Worm (Caenorhabditis elegans) whole organism, young adult: ENCODE measurements around the gene F57C2.4.
A peak's percentile ranks its signal among the peaks of the same experiment; 100 is the strongest.

Source experiments
- B0035.1 ChIP-seq: sonication (generic microtip); optimal IDR thresholded peaks from 2 replicates; lab custom pipeline; 2016; ENCODE audit warnings: missing genetic modification characterization, mild to moderate bottlenecking, missing compliant biosample characterization, missing genotype, missing genetic modification reagents
- B0261.1 ChIP-seq: sonication (generic microtip); optimal IDR thresholded peaks from 2 replicates; lab custom pipeline; 2016; ENCODE audit warnings: mild to moderate bottlenecking, missing genetic modification characterization, moderate library complexity, missing compliant biosample characterization
- C06A6.2 ChIP-seq: fragments of 200-800 bp; sonication (Bioruptor generic); conservative IDR thresholded peaks from 2 replicates; pipeline ENCODE4 v1.3.6; 2022; ENCODE audit warnings: missing genetic modification characterization, missing compliant biosample characterization
- C17E4.6 ChIP-seq: fragments of 200-800 bp; sonication (Bioruptor generic); IDR thresholded peaks from 2 replicates; pipeline ENCODE4 v1.3.6; 2022; ENCODE audit warnings: missing genetic modification reagents, missing genetic modification characterization, missing compliant biosample characterization
- F10E7.11 ChIP-seq: sonication (generic microtip); optimal IDR thresholded peaks from 2 replicates; lab custom pipeline; 2017; ENCODE audit warnings: mild to moderate bottlenecking, missing genetic modification characterization, moderate library complexity, missing compliant biosample characterization
- F22D6.2 ChIP-seq: sonication (generic microtip); optimal IDR thresholded peaks from 2 replicates; lab custom pipeline; 2016; ENCODE audit warnings: mild to moderate bottlenecking, missing genetic modification characterization, missing compliant biosample characterization
- F33H1.4 ChIP-seq: fragments of 200-800 bp; sonication (Bioruptor generic); IDR thresholded peaks from 2 replicates; pipeline ENCODE4 v1.3.6; 2022; ENCODE audit warnings: missing genetic modification reagents, missing genetic modification characterization, missing compliant biosample characterization
- F55B11.4 ChIP-seq: sonication (generic microtip); optimal IDR thresholded peaks from 2 replicates; lab custom pipeline; 2016; ENCODE audit warnings: missing compliant biosample characterization, missing genetic modification characterization, borderline replicate concordance; ENCODE audit not compliant: insufficient read depth
- F57C9.4 ChIP-seq: sonication (generic microtip); optimal IDR thresholded peaks from 2 replicates; lab custom pipeline; 2017; ENCODE audit warnings: mild to moderate bottlenecking, missing genetic modification characterization, missing compliant biosample characterization
- K12H6.12 ChIP-seq: fragments of 200-800 bp; sonication (Bioruptor generic); optimal IDR thresholded peaks from 2 replicates; lab custom pipeline; 2018; ENCODE audit warnings: mild to moderate bottlenecking, missing genetic modification characterization, missing compliant biosample characterization
- Y53F4B.3 ChIP-seq: fragments of 200-800 bp; sonication (Bioruptor generic); IDR thresholded peaks from 2 replicates; pipeline ENCODE4 v1.3.6; 2022; ENCODE audit warnings: missing genetic modification reagents, missing genetic modification characterization, missing compliant biosample characterization
- Y56A3A.18 ChIP-seq: fragments of 200-800 bp; sonication (Bioruptor generic); IDR thresholded peaks from 2 replicates; pipeline ENCODE4 v1.3.6; 2022; ENCODE audit warnings: missing genetic modification reagents, missing genetic modification characterization, missing compliant biosample characterization
- Y79H2A.3 ChIP-seq: fragments of 200-800 bp; sonication (Bioruptor generic); conservative IDR thresholded peaks from 2 replicates; pipeline ENCODE4 v1.3.6; 2022; ENCODE audit warnings: missing genetic modification reagents, missing genetic modification characterization, missing compliant biosample characterization
- ama-1 ChIP-seq, 3 experiments: fragments of 150-350 bp in 1 of 3; sonication (generic microtip) in 2 of 3; optimal IDR thresholded peaks; 2 replicates each; lab custom pipeline; 2014 to 2018; ENCODE audit warnings: missing biosample characterization in 2 of 3, missing genetic modification characterization in 2 of 3, missing genetic modification reagents in 2 of 3
- atf-7 ChIP-seq: sonication (generic microtip); optimal IDR thresholded peaks from 2 replicates; lab custom pipeline; 2017; ENCODE audit warnings: mild to moderate bottlenecking, missing genetic modification characterization, missing compliant biosample characterization
- attf-3 ChIP-seq: fragments of 200-800 bp; sonication (Bioruptor generic); conservative IDR thresholded peaks from 2 replicates; pipeline ENCODE4 v1.3.6; 2022; ENCODE audit warnings: missing genetic modification reagents, missing genetic modification characterization, missing compliant biosample characterization
- attf-5 ChIP-seq: fragments of 200-800 bp; sonication (Bioruptor generic); optimal IDR thresholded peaks from 2 replicates; lab custom pipeline; 2018; ENCODE audit warnings: mild to moderate bottlenecking, missing genetic modification characterization, missing compliant biosample characterization
- attf-6 ChIP-seq: fragments of 200-800 bp; sonication (Bioruptor generic); IDR thresholded peaks from 2 replicates; pipeline ENCODE4 v1.3.6; 2022; ENCODE audit warnings: missing genetic modification reagents, missing genetic modification characterization, missing compliant biosample characterization
- bed-2 ChIP-seq: fragments of 200-800 bp; sonication (Bioruptor generic); IDR thresholded peaks from 2 replicates; pipeline ENCODE4 v1.3.6; 2022; ENCODE audit warnings: missing genetic modification reagents, missing genetic modification characterization, missing compliant biosample characterization
- ceh-58 ChIP-seq: fragments of 200-800 bp; sonication (Bioruptor generic); IDR thresholded peaks from 2 replicates; pipeline ENCODE4 v1.3.6; 2022; ENCODE audit warnings: missing genetic modification characterization, missing compliant biosample characterization
- ceh-79 ChIP-seq: sonication (generic microtip); optimal IDR thresholded peaks from 2 replicates; lab custom pipeline; 2017; ENCODE audit warnings: mild to moderate bottlenecking, missing genetic modification characterization, missing compliant biosample characterization
- dox-1 ChIP-seq: fragments of 200-800 bp; sonication (Bioruptor generic); IDR thresholded peaks from 2 replicates; pipeline ENCODE4 v1.3.6; 2022; ENCODE audit warnings: missing genetic modification reagents, missing genetic modification characterization, missing compliant biosample characterization
- efl-1 ChIP-seq: fragments of 150-350 bp; optimal IDR thresholded peaks from 2 replicates; lab custom pipeline; 2014; ENCODE audit warnings: missing biosample characterization, missing genetic modification reagents, missing genetic modification characterization
- egl-18 ChIP-seq: fragments of 200-800 bp; sonication (Bioruptor generic); IDR thresholded peaks from 2 replicates; pipeline ENCODE4 v1.3.6; 2022; ENCODE audit warnings: missing genetic modification reagents, missing genetic modification characterization, missing compliant biosample characterization
- ekl-4 ChIP-seq: fragments of 200-800 bp; sonication (Bioruptor generic); IDR thresholded peaks from 2 replicates; pipeline ENCODE4 v1.3.6; 2022; ENCODE audit warnings: missing genetic modification reagents, missing genetic modification characterization, missing compliant biosample characterization
- ets-4 ChIP-seq: fragments of 200-800 bp; sonication (Bioruptor generic); optimal IDR thresholded peaks from 2 replicates; lab custom pipeline; 2018; ENCODE audit warnings: mild to moderate bottlenecking, missing genetic modification characterization, missing compliant biosample characterization
- hmg-20 ChIP-seq: fragments of 200-800 bp; sonication (Bioruptor generic); IDR thresholded peaks from 2 replicates; pipeline ENCODE4 v1.3.6; 2022; ENCODE audit warnings: missing genetic modification reagents, missing genetic modification characterization, missing compliant biosample characterization
- lag-1 ChIP-seq: fragments of 200-800 bp; sonication (Bioruptor generic); IDR thresholded peaks from 2 replicates; pipeline ENCODE4 v1.3.6; 2022; ENCODE audit warnings: missing genetic modification reagents, missing genetic modification characterization, missing compliant biosample characterization
- let-526 ChIP-seq: fragments of 200-800 bp; sonication (Bioruptor generic); IDR thresholded peaks from 2 replicates; pipeline ENCODE4 v1.3.6; 2022; ENCODE audit warnings: missing genetic modification reagents, missing genetic modification characterization, missing compliant biosample characterization
- lin-26 ChIP-seq: fragments of 200-800 bp; sonication (Bioruptor generic); IDR thresholded peaks from 2 replicates; pipeline ENCODE4 v1.3.6; 2022; ENCODE audit warnings: missing genetic modification reagents, missing genetic modification characterization, missing compliant biosample characterization
- lin-40 ChIP-seq: sonication (generic microtip); optimal IDR thresholded peaks from 2 replicates; lab custom pipeline; 2016; ENCODE audit warnings: missing genetic modification characterization, mild to moderate bottlenecking, missing compliant biosample characterization, missing genotype, missing genetic modification reagents
- lsl-1 ChIP-seq: fragments of 200-800 bp; sonication (Bioruptor generic); optimal IDR thresholded peaks from 2 replicates; lab custom pipeline; 2018; ENCODE audit warnings: mild to moderate bottlenecking, missing genetic modification characterization, moderate library complexity, missing compliant biosample characterization
- madf-3 ChIP-seq: fragments of 200-800 bp; sonication (Bioruptor generic); IDR thresholded peaks from 2 replicates; pipeline ENCODE4 v1.3.6; 2022; ENCODE audit warnings: missing genetic modification reagents, missing genetic modification characterization, missing compliant biosample characterization
- madf-8 ChIP-seq: fragments of 200-800 bp; sonication (Bioruptor generic); conservative IDR thresholded peaks from 2 replicates; pipeline ENCODE4 v1.3.6; 2022; ENCODE audit warnings: missing genetic modification reagents, missing genetic modification characterization, missing compliant biosample characterization
- mcd-1 ChIP-seq: fragments of 200-800 bp; sonication (Bioruptor generic); IDR thresholded peaks from 2 replicates; pipeline ENCODE4 v1.3.6; 2022; ENCODE audit warnings: missing genetic modification reagents, missing genetic modification characterization, missing compliant biosample characterization
- mel-28 ChIP-seq: sonication (generic microtip); optimal IDR thresholded peaks from 2 replicates; lab custom pipeline; 2016; ENCODE audit warnings: borderline replicate concordance, mild to moderate bottlenecking, missing genetic modification characterization, missing compliant biosample characterization
- nfya-1 ChIP-seq: sonication (generic microtip); optimal IDR thresholded peaks from 2 replicates; lab custom pipeline; 2017; ENCODE audit warnings: antibody characterized with exemption, missing compliant biosample characterization, missing genetic modification characterization, borderline replicate concordance; ENCODE audit not compliant: insufficient read depth
- nfyb-1 ChIP-seq: fragments of 200-800 bp; sonication (Bioruptor generic); IDR thresholded peaks from 2 replicates; pipeline ENCODE4 v1.3.6; 2022; ENCODE audit warnings: missing genetic modification reagents, missing genetic modification characterization, missing compliant biosample characterization
- nhr-27 ChIP-seq: fragments of 200-800 bp; sonication (Bioruptor generic); optimal IDR thresholded peaks from 2 replicates; lab custom pipeline; 2018; ENCODE audit warnings: mild to moderate bottlenecking, missing genetic modification characterization, moderate library complexity, missing compliant biosample characterization
- pbrm-1 ChIP-seq: fragments of 200-800 bp; sonication (Bioruptor generic); IDR thresholded peaks from 2 replicates; pipeline ENCODE4 v1.3.6; 2022; ENCODE audit warnings: missing genetic modification reagents, missing genetic modification characterization, missing compliant biosample characterization
- rcor-1 ChIP-seq: fragments of 200-800 bp; sonication (Bioruptor generic); IDR thresholded peaks from 2 replicates; pipeline ENCODE4 v1.3.6; 2022; ENCODE audit warnings: missing genetic modification reagents, missing genetic modification characterization, missing compliant biosample characterization
- repo-1 ChIP-seq: sonication (generic microtip); optimal IDR thresholded peaks from 2 replicates; lab custom pipeline; 2017; ENCODE audit warnings: mild to moderate bottlenecking, missing genetic modification characterization, missing compliant biosample characterization
- somi-1 ChIP-seq: fragments of 200-800 bp; sonication (Bioruptor generic); optimal IDR thresholded peaks from 2 replicates; lab custom pipeline; 2018; ENCODE audit warnings: mild to moderate bottlenecking, missing genetic modification characterization, missing compliant biosample characterization
- sptf-2 ChIP-seq: fragments of 200-800 bp; sonication (Bioruptor generic); optimal IDR thresholded peaks from 2 replicates; lab custom pipeline; 2018; ENCODE audit warnings: mild to moderate bottlenecking, missing genetic modification characterization, missing compliant biosample characterization
- ztf-18 ChIP-seq: sonication (generic microtip); optimal IDR thresholded peaks from 2 replicates; lab custom pipeline; 2016; ENCODE audit warnings: missing genotype, mild to moderate bottlenecking, missing genetic modification characterization, missing compliant biosample characterization
- ztf-25 ChIP-seq: fragments of 200-800 bp; sonication (Bioruptor generic); IDR thresholded peaks from 2 replicates; pipeline ENCODE4 v1.3.6; 2022; ENCODE audit warnings: missing genetic modification reagents, missing genetic modification characterization, missing compliant biosample characterization
- ztf-3 ChIP-seq: fragments of 200-800 bp; sonication (Bioruptor generic); optimal IDR thresholded peaks from 2 replicates; lab custom pipeline; 2018; ENCODE audit warnings: mild to moderate bottlenecking, missing genetic modification characterization, missing compliant biosample characterization

Gene F57C2.4

ce11 chrII:14525013-14525412 lies at the start of gene F57C2.4:
F57C2.4 (plus strand) TSS chrII:14525313.
- TF ChIP-seq bed-2 (GFP tag; lab: Robert Waterston, UW) (no peak), K12H6.12 (tag; lab: Kevin White, UChicago) (no peak), attf-5 (no peak), F10E7.11 (tag; lab: Kevin White, UChicago) (no peak), ceh-79 (tag; lab: Kevin White, UChicago) (no peak), pbrm-1 (GFP tag; lab: Robert Waterston, UW) (no peak), repo-1 (tag; lab: Kevin White, UChicago) (no peak), ama-1 (optimal IDR thresholded peaks at IDR 0.05; lab: Kevin White, UChicago) (no peak), ama-1 (GFP tag; optimal IDR thresholded peaks at IDR 0.05; lab: Kevin White, UChicago) (no peak), Y56A3A.18 (GFP tag; lab: Robert Waterston, UW) (no peak), mel-28 (tag; lab: Kevin White, UChicago) (no peak), B0035.1 (no peak), nhr-27 (tag; lab: Kevin White, UChicago) (no peak), ekl-4 (GFP tag; lab: Robert Waterston, UW) (no peak), C17E4.6 (GFP tag; lab: Robert Waterston, UW) (no peak), egl-18 (GFP tag; lab: Robert Waterston, UW) (no peak), ceh-58 (GFP tag; lab: Robert Waterston, UW) (no peak), lin-40 (tag; lab: Kevin White, UChicago) (no peak), C06A6.2 (GFP tag; lab: Robert Waterston, UW) (no peak)

DNA sequence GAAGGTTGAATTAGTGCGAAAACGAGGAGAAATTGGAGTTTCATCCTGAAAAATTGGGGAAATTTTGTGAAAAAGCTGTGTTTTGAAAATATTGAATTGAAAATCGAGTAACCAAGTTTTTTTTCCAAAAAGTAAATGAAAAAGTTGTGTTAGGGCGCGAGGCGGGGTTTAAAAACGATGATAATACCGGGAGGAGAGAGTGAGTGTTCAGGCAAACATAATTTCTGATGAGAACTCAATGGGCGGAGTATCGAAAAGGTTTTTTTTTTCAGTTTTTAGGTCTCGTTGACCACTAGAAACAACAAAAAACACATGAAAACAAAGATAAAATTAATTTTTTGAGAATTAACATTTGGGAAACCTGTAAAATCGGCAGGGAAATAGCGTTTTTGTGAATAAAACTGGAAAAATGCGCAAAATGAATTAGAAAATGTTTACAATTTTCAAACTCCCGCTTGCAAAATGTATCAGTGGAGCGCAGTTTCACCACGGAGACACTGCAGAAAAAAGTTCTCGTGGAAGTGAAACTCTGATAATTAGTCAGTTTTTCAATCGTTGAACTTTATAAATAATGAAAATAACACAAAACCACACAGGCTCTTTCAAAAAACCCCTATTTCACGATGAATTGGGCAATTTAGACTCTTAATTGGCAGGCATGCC lies 45.4 kb upstream of the F57C2.4 start, which contains the start of gene C13B4.1:
C13B4.1 (minus strand) TSS at position 51 of the 663 bp plus-strand sequence.
- TF ChIP-seq F33H1.4 (GFP tag; lab: Robert Waterston, UW) (peak; percentile 75), nfyb-1 (GFP tag; lab: Robert Waterston, UW) (no peak), F55B11.4 (tag; lab: Kevin White, UChicago) (no peak), somi-1 (GFP tag; lab: Kevin White, UChicago) (no peak), ztf-3 (no peak), lag-1 (no peak), dox-1 (GFP tag; lab: Robert Waterston, UW) (peak; percentile 67), lsl-1 (GFP tag; lab: Kevin White, UChicago) (peak; percentile 75), egl-18 (GFP tag; lab: Robert Waterston, UW) (no peak), nfya-1 (tag; lab: Kevin White, UChicago) (no peak), atf-7 (no peak), attf-6 (GFP tag; lab: Robert Waterston, UW) (no peak), lin-26 (no peak), K12H6.12 (tag; lab: Kevin White, UChicago) (no peak), efl-1 (peak; percentile 92), ztf-18 (tag; lab: Kevin White, UChicago) (no peak), Y79H2A.3 (GFP tag; lab: Robert Waterston, UW) (no peak), madf-3 (GFP tag; lab: Robert Waterston, UW) (no peak), ets-4 (no peak), let-526 (no peak), B0261.1 (tag; lab: Kevin White, UChicago) (no peak), mcd-1 (GFP tag; lab: Robert Waterston, UW) (peak; percentile 94), F57C9.4 (no peak), sptf-2 (GFP tag; lab: Kevin White, UChicago) (no peak), ztf-25 (GFP tag; lab: Robert Waterston, UW) (no peak), attf-3 (GFP tag; lab: Robert Waterston, UW) (no peak), F22D6.2 (no peak), hmg-20 (GFP tag; lab: Robert Waterston, UW) (no peak), Y53F4B.3 (GFP tag; lab: Robert Waterston, UW) (no peak), rcor-1 (peak; percentile 67), madf-8 (GFP tag; lab: Robert Waterston, UW) (peak; percentile 39)
